Worm (Caenorhabditis elegans) whole organism, L1 larva: ENCODE data around the gene Y73F8A.35.

ENCODE experiments used
- alr-1 ChIP-seq: fragments of 200-800 bp; sonication (Bioruptor generic); optimal IDR thresholded peaks from 2 replicates; lab custom pipeline; 2018; ENCODE audit warnings: borderline replicate concordance, mild to moderate bottlenecking, missing genetic modification characterization, missing compliant biosample characterization
- ama-1 ChIP-seq: fragments of 150-350 bp; optimal IDR thresholded peaks from 2 replicates; lab custom pipeline; 2014
- egl-27 ChIP-seq, 2 experiments: fragments of 150-350 bp in 1 of 2; sonication (generic microtip); optimal IDR thresholded peaks; 3 replicates each; lab custom pipeline; 2017 to 2018; ENCODE audit warnings: missing biosample characterization in 2 of 2, missing genetic modification characterization in 2 of 2, missing genetic modification reagents in 2 of 2
- mep-1 ChIP-seq: fragments of 150-350 bp; optimal IDR thresholded peaks from 2 replicates; lab custom pipeline; 2014; ENCODE audit warnings: missing biosample characterization, missing genetic modification characterization
- nhr-12 ChIP-seq: sonication (generic microtip); optimal IDR thresholded peaks from 2 replicates; lab custom pipeline; 2017; ENCODE audit warnings: missing biosample characterization, missing genetic modification characterization
- nhr-76 ChIP-seq: sonication (generic microtip); optimal IDR thresholded peaks from 2 replicates; lab custom pipeline; 2017; ENCODE audit warnings: missing biosample characterization, missing genetic modification characterization
- pax-3 ChIP-seq: fragments of 200-800 bp; sonication (Bioruptor generic); optimal IDR thresholded peaks from 2 replicates; lab custom pipeline; 2018; ENCODE audit warnings: mild to moderate bottlenecking, missing genetic modification characterization, moderate library complexity, missing compliant biosample characterization
- sox-4 ChIP-seq: sonication (generic microtip); optimal IDR thresholded peaks from 2 replicates; lab custom pipeline; 2016; ENCODE audit warnings: missing genetic modification characterization, missing compliant biosample characterization
- tbx-2 ChIP-seq: sonication (generic microtip); optimal IDR thresholded peaks from 2 replicates; lab custom pipeline; 2016; ENCODE audit warnings: missing genetic modification characterization, missing compliant biosample characterization
- ztf-11 ChIP-seq, 2 experiments: sonication (generic microtip); optimal IDR thresholded peaks; 2 replicates each; lab custom pipeline; 2016 to 2017; ENCODE audit warnings: missing genetic modification characterization in 2 of 2, missing biosample characterization in 1 of 2, missing compliant biosample characterization in 1 of 2

ce11 chrIV:15573863-15574262 lies 34.1 kb upstream of the Y73F8A.35 start:
- no peak for TF ChIP-seq egl-27 (tag; optimal IDR thresholded peaks at IDR 0.05; lab: Kevin White, UChicago)
- TF ChIP-seq pax-3 (tag; lab: Kevin White, UChicago): no peak
- TF ChIP-seq ama-1 (lab: Kevin White, UChicago): no peak
- no peak for TF ChIP-seq alr-1 (tag; lab: Kevin White, UChicago)
- peak; percentile 9 for TF ChIP-seq mep-1 (tag; lab: Kevin White, UChicago)
- TF ChIP-seq nhr-12 (tag; lab: Kevin White, UChicago): no peak
- no peak for TF ChIP-seq ztf-11 (tag; optimal IDR thresholded peaks at IDR 0.05; lab: Kevin White, UChicago)
- no peak for TF ChIP-seq nhr-76 (tag; lab: Kevin White, UChicago)
- no peak for TF ChIP-seq sox-4 (tag; lab: Kevin White, UChicago)
- TF ChIP-seq tbx-2 (tag; lab: Kevin White, UChicago): no peak
